Worm (Caenorhabditis elegans) whole organism, mixed stage, embryonic: ENCODE results near the gene C17H11.2.
A peak's percentile ranks its signal among the peaks of the same experiment; 100 is the strongest.

Experiments
- M03D4.4 ChIP-seq: sonication (generic microtip); optimal IDR thresholded peaks from 2 replicates; lab custom pipeline; 2017; ENCODE audit warnings: mild to moderate bottlenecking, missing genetic modification characterization, missing compliant biosample characterization
- ceh-43 ChIP-seq: fragments of 200-800 bp; sonication (Bioruptor generic); optimal IDR thresholded peaks from 2 replicates; lab custom pipeline; 2018; ENCODE audit warnings: mild to moderate bottlenecking, missing genetic modification characterization, moderate library complexity, missing compliant biosample characterization
- pha-4 ChIP-seq: fragments of 150-350 bp; optimal IDR thresholded peaks from 2 replicates; lab custom pipeline; 2018; ENCODE audit warnings: missing biosample characterization, missing genetic modification reagents, missing genetic modification characterization
- sem-2 ChIP-seq: fragments of 200-800 bp; sonication (Bioruptor generic); optimal IDR thresholded peaks from 2 replicates; lab custom pipeline; 2018; ENCODE audit warnings: mild to moderate bottlenecking, missing genetic modification characterization, missing compliant biosample characterization
- snpc-4 ChIP-seq: fragments of 150-350 bp; optimal IDR thresholded peaks from 2 replicates; lab custom pipeline; 2014; ENCODE audit warnings: missing biosample characterization, missing genetic modification characterization
- unc-39 ChIP-seq: fragments of 150-350 bp; optimal IDR thresholded peaks from 2 replicates; lab custom pipeline; 2014; ENCODE audit warnings: missing biosample characterization, missing genetic modification characterization

- TF ChIP-seq unc-39 (tag; lab: Kevin White, UChicago) (no peak), sem-2 (peak; percentile 86), snpc-4 (tag; lab: Kevin White, UChicago) (no peak), pha-4 (peak; percentile 66), ceh-43 (GFP tag; lab: Kevin White, UChicago) (peak; percentile 85), M03D4.4 (tag; lab: Kevin White, UChicago) (peak; percentile 91)
Measured at ce11 chrX:8155969-8156368, 13.8 kb upstream of the C17H11.2 start.
